Worm (Caenorhabditis elegans): ENCODE measurements around the gene spe-51.

ce11 chrIV:4657874-4658273, 34.7 kb upstream of the spe-51 start, which contains the start of gene col-111:
- TF ChIP-seq mdl-1 (tag; optimal IDR thresholded peaks at IDR 0.05) = no peak
- no peak for TF ChIP-seq duxl-1 (tag; optimal IDR thresholded peaks at IDR 0.05; ENCODE audit: poor library complexity)
- TF ChIP-seq lin-13 (GFP tag; optimal IDR thresholded peaks at IDR 0.05) = no peak
- TF ChIP-seq unc-39 (tag; optimal IDR thresholded peaks at IDR 0.05) = no peak
- TF ChIP-seq T26A8.4 (GFP tag; IDR thresholded peaks at IDR 0.05) = no peak
- no peak for TF ChIP-seq nhr-28 (tag; optimal IDR thresholded peaks at IDR 0.05)
- TF ChIP-seq nhr-111 (GFP tag; optimal IDR thresholded peaks at IDR 0.05) = no peak
- TF ChIP-seq lsy-2 (tag; optimal IDR thresholded peaks at IDR 0.05) = no peak
- TF ChIP-seq zag-1 (tag; optimal IDR thresholded peaks at IDR 0.05) = no peak
- TF ChIP-seq fkh-10 (GFP tag; optimal IDR thresholded peaks at IDR 0.05) = no peak
- no peak for TF ChIP-seq snpc-4 (tag; optimal IDR thresholded peaks at IDR 0.05)
- no peak for TF ChIP-seq mdt-29 (GFP tag; IDR thresholded peaks at IDR 0.05)
- TF ChIP-seq lin-15B (tag; optimal IDR thresholded peaks at IDR 0.05) = no peak
- TF ChIP-seq snpc-1.2 (GFP tag; IDR thresholded peaks at IDR 0.05) = no peak
